Fruit fly (Drosophila melanogaster): Measurements from ENCODE around the gene CG43091.

CG43091 gene

dm6 chr3R:22745432-22745831 is 23.1 kb downstream of the CG43091 start, which contains the start of the genes vret and HP1c (continued):
- TF ChIP-seq HmgD (GFP tag; optimal IDR thresholded peaks at IDR 0.05), result no peak
- no peak for TF ChIP-seq MTF-1 (GFP tag; optimal IDR thresholded peaks at IDR 0.05; ENCODE audit: borderline replicate concordance)
- no peak for TF ChIP-seq CG4707 (GFP tag; optimal IDR thresholded peaks at IDR 0.05)
- TF ChIP-seq ssp (GFP tag; IDR thresholded peaks at IDR 0.05), result no peak
- no peak for TF ChIP-seq CG2889 (GFP tag; IDR thresholded peaks at IDR 0.05)
- TF ChIP-seq Hsf (GFP tag; optimal IDR thresholded peaks at IDR 0.05), result no peak
- TF ChIP-seq cato (GFP tag; optimal IDR thresholded peaks at IDR 0.05; ENCODE audit: borderline replicate concordance), result no peak
- TF ChIP-seq CG10274 (GFP tag; optimal IDR thresholded peaks at IDR 0.05), result no peak
- TF ChIP-seq inv (GFP tag; IDR thresholded peaks at IDR 0.05; ENCODE audit: partially characterized antibody), result no peak

DNA sequence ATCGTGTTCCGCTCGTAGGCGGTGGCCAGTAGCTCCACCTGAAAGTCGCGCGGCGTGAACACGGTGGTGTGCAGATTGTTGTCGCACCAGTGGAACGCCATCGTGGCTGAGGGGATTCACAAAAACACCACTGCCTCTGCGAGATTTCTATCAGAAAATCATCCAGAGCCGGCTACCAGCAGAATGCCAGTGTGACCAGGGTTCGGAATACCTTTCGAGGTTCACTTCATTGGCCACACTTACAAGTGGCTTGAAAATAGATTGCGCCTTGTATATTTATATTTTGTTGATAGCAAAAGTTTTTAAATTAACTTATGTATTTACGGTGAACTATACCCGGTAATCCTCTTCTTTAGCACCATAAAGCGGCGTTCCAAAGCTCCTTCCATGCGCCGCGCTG is 27.6 kb downstream of the CG43091 start, which contains the start of the genes Dcr-1 and CG6985:
Dcr-1 (minus strand) TSS at position 162 of the 400 bp plus-strand sequence.
CG6985 (plus strand) TSS at position 221 of the 400 bp plus-strand sequence.
- TF ChIP-seq CG17186 (GFP tag; optimal IDR thresholded peaks at IDR 0.05), result peak; percentile 20
- peak; percentile 29; the same call in 1 of the 3 replicates for TF ChIP-seq vnd (GFP tag; IDR thresholded peaks at IDR 0.05; ENCODE audit: partially characterized antibody)
- TF ChIP-seq CG9797 (GFP tag; optimal IDR thresholded peaks at IDR 0.05), result peak; percentile 43
- TF ChIP-seq CG34224 (GFP tag; IDR thresholded peaks at IDR 0.05; ENCODE audit: partially characterized antibody), result peak; percentile 33; the same call in 2 of the 3 replicates
- no peak for TF ChIP-seq CG6813 (GFP tag; optimal IDR thresholded peaks at IDR 0.05)
- TF ChIP-seq BEAF-32 (GFP tag; optimal IDR thresholded peaks at IDR 0.05), result peak; percentile 19
- TF ChIP-seq p53 (GFP tag; optimal IDR thresholded peaks at IDR 0.05), result no peak
- peak; percentile 13 for TF ChIP-seq Sin3A (optimal IDR thresholded peaks at IDR 0.05)
- peak; percentile 56 for TF ChIP-seq CG4617 (GFP tag; optimal IDR thresholded peaks at IDR 0.05; ENCODE audit: borderline replicate concordance)
- no peak for TF ChIP-seq prd (optimal IDR thresholded peaks at IDR 0.05)
- no peak for TF ChIP-seq prd (GFP tag; IDR thresholded peaks at IDR 0.05)
- peak; percentile 26; the same call in 1 of the 3 replicates for TF ChIP-seq CG7963 (GFP tag; IDR thresholded peaks at IDR 0.05; ENCODE audit: partially characterized antibody)
- peak; percentile 81 for TF ChIP-seq E2f2 (GFP tag; IDR thresholded peaks at IDR 0.05)
- no peak for TF ChIP-seq sr (GFP tag; IDR thresholded peaks at IDR 0.05)
- TF ChIP-seq mld (GFP tag; IDR thresholded peaks at IDR 0.05; ENCODE audit: partially characterized antibody), result 0 out of 3 replicates have a peak, but pooled peaks have one; percentile 24
- TF ChIP-seq YL-1 (GFP tag; optimal IDR thresholded peaks at IDR 0.05), result peak; percentile 50
- TF ChIP-seq Opbp (GFP tag; IDR thresholded peaks at IDR 0.05; ENCODE audit: partially characterized antibody), result 0 out of 3 replicates have a peak, but pooled peaks have one; percentile 24
- TF ChIP-seq dmrt99B (tag; optimal IDR thresholded peaks at IDR 0.05), result no peak
- no peak for TF ChIP-seq cwo (GFP tag; optimal IDR thresholded peaks at IDR 0.05)
- no peak for TF ChIP-seq CG8944 (GFP tag; optimal IDR thresholded peaks at IDR 0.05)
- no peak for TF ChIP-seq pfk (GFP tag; optimal IDR thresholded peaks at IDR 0.05)
- TF ChIP-seq zen2 (GFP tag; IDR thresholded peaks at IDR 0.05; ENCODE audit: partially characterized antibody), result 0 out of 3 replicates have a peak, but pooled peaks have one; percentile 20
- TF ChIP-seq grn (GFP tag; optimal IDR thresholded peaks at IDR 0.05), result peak; percentile 56
- TF ChIP-seq pnt (GFP tag; optimal IDR thresholded peaks at IDR 0.05), result no peak
- TF ChIP-seq lov (optimal IDR thresholded peaks at IDR 0.05), result no peak
- no peak for TF ChIP-seq lov (GFP tag; IDR thresholded peaks at IDR 0.05)
- TF ChIP-seq hbn (GFP tag; IDR thresholded peaks at IDR 0.05; ENCODE audit: partially characterized antibody), result peak; percentile 28; the same call in 1 of the 2 replicates
- TF ChIP-seq CG13287 (GFP tag; IDR thresholded peaks at IDR 0.05; ENCODE audit: partially characterized antibody), result peak; percentile 40
- TF ChIP-seq sna (GFP tag; IDR thresholded peaks at IDR 0.05; ENCODE audit: partially characterized antibody), result peak; percentile 45; the same call in 1 of the 2 replicates
- peak; percentile 54; the same call in 1 of the 3 replicates for TF ChIP-seq CG34422 (GFP tag; IDR thresholded peaks at IDR 0.05)
- peak; percentile 88 for TF ChIP-seq MBD-R2 (GFP tag; IDR thresholded peaks at IDR 0.05)
- peak; percentile 40 for TF ChIP-seq stwl (tag; optimal IDR thresholded peaks at IDR 0.05)
- TF ChIP-seq gfzf (GFP tag; optimal IDR thresholded peaks at IDR 0.05), result peak; percentile 69
- no peak for TF ChIP-seq crol (GFP tag; IDR thresholded peaks at IDR 0.05)
- TF ChIP-seq peb (GFP tag; IDR thresholded peaks at IDR 0.05), result no peak
- TF ChIP-seq Scr (GFP tag; IDR thresholded peaks at IDR 0.05; ENCODE audit: partially characterized antibody), result peak; percentile 32
- no peak for TF ChIP-seq NFAT (GFP tag; IDR thresholded peaks at IDR 0.05)
- TF ChIP-seq CG14710 (tag; optimal IDR thresholded peaks at IDR 0.05), result peak; percentile 50
- 0 out of 4 replicates have a peak, but pooled peaks have one; percentile 23 for TF ChIP-seq Dll (GFP tag; IDR thresholded peaks at IDR 0.05; ENCODE audit: partially characterized antibody)

All from whole organism, embryonic.